Worm (Caenorhabditis elegans): ENCODE data around the gene T04C9.1.

T04C9.1 gene

DNA sequence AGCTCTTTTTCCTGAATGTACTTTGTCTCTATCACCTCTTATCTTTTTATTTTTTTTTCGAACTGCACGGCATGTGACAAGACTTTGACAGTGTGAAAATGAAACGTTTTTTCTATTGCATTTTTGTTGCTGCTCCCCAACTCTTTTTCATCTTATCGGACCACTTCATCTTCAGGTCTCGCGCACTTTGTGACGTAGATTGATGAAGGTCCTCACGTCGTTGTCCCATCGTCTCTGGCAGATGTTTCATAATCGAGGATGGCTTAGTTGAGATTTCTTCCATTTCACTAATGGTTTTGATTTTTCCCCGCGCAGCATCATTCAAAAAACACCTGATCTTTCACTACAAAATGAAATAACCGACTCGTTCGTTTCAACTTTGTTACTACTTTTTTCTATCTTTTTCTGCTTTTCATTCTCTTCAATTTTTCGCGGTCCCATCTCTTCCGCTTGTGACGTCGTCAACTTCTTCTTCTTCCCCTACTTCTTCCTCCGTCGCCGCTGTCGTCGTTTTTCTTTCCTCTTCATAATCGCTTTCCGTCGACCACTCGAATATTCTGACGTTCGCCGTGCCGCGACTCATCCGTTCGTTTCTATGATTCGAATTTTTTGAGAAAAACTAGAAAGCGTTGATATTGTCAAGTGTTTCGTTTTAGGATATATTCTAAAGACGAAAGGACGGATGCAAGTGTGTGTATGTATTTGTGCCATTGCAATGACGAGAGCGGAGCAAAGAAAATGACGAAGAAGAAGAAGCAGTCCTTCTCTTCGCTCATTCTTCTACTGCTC is 1.7 kb upstream of the T04C9.1 start, which contains the start of gene T04C9.2:
T04C9.2 (plus strand) TSS at position 739 of the 789 bp plus-strand sequence.
- TF ChIP-seq unc-62 (GFP tag; optimal IDR thresholded peaks at IDR 0.05), result no peak

DNA sequence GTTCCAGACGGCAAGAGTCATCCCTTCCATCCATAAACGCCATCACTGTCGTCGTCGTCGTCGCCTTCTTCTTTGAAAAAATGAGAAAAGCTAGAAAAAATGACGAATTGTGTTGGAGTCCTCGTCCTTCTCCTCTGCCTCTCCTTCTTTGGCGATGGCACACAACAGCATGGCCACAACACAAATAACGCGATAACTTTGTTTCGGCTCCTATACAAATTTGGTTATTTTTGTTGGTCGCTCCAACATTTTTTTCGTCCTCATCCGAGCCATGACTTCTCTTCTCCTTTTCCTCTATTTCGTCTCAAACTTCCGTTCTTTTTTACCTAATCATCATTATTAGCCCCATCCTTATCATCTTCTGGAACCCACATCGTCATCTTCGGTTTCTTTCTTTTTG is 970 bp upstream of the T04C9.1 start:
- no peak for TF ChIP-seq unc-62 (GFP tag; optimal IDR thresholded peaks at IDR 0.05)

DNA sequence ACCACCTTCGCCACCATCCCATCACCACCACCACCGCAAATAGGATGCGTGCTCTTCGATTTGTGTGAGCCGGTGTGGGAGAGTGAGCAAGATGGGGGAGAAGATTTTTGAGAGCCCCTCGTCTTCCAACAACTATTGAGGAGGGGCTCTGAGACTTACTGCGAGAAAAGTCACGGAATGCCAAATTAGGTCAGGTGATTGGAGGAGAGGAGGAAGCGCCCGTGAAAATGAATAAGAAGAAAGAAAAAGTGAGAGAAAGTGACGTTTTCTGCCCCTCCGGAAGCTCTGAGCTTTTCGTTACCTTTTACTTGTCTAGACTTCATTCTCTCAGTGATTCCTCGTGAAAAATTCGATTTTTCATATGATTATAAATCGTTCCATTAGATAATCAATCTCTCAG is 5.6 kb downstream of the T04C9.1 start:
- TF ChIP-seq unc-62 (GFP tag; optimal IDR thresholded peaks at IDR 0.05), result no peak

- TF ChIP-seq unc-62 (GFP tag; optimal IDR thresholded peaks at IDR 0.05), result no peak
These were observed 6.6 kb downstream of the T04C9.1 start for ce11 chrIII:5999629-6000028.

ce11 chrIII:6002024-6002423 is 9.0 kb downstream of the T04C9.1 start:
- TF ChIP-seq unc-62 (GFP tag; optimal IDR thresholded peaks at IDR 0.05), result no peak

DNA sequence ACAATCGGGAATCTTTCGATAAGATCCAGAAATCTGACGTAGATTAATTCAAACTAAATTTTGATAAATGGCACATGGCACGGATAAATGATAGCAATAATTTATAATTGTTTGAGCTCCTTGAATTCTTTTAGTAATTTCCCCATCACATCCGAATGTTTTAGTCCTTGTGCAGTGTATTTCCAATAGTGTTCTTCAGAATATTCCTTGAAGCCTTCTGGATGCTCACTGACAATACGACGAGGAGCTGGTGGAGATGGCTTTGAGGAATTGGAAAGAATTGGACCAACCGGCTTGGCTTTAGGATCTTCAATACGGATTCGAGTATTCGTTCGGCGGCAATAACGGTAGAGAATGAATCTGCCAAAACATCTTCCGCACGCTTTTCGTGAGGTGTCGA is 13.4 kb downstream of the T04C9.1 start:
- TF ChIP-seq unc-62 (GFP tag; optimal IDR thresholded peaks at IDR 0.05), result no peak

DNA sequence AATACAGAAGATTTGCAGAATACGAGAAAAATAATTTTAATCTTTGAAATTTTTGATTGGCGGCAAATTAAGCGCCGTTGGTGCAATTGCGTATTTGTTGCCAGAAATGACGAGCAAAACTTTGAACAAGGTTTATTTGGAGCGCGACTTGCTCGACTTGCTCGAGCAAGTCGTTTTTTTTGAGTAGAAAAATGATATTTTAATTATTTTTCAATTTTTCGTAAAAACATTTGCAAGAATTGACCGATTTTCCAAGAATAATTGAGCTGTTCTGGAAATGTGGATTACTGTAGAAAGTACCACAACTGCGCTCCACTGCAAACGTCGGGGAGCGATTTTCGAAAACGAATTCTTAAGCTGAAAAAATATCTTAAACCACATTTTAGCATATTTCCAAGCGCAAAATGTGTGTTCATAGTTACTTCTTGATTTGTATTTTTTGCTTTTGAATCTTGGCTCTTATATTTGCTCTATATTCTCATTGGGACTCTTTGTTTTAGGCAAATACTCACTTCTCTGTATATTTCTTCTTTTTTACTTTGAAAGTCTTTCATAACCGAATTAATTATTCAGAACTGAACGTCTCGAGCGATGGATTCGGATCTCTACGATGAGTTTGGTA is 16.1 kb downstream of the T04C9.1 start, which contains the start of the genes gcna-1 and eftu-2:
gcna-1 (minus strand) TSS at position 96 of the 622 bp plus-strand sequence.
eftu-2 (plus strand) TSS at position 572 of the 622 bp plus-strand sequence.
- no peak for TF ChIP-seq unc-62 (GFP tag; optimal IDR thresholded peaks at IDR 0.05)

DNA sequence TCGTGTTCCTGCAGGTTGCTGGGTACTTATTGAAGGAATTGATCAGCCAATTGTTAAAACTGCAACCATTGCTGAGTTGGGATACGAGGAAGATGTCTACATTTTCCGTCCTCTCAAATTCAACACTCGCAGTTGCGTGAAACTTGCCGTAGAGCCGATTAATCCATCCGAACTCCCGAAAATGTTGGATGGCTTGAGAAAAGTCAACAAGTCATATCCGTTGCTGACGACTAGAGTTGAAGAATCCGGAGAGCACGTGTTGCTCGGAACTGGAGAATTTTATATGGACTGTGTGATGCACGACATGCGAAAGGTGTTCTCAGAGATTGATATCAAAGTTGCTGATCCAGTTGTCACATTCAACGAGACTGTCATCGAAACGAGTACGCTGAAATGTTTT is 18.3 kb downstream of the T04C9.1 start:
- no peak for TF ChIP-seq unc-62 (GFP tag; optimal IDR thresholded peaks at IDR 0.05)

DNA sequence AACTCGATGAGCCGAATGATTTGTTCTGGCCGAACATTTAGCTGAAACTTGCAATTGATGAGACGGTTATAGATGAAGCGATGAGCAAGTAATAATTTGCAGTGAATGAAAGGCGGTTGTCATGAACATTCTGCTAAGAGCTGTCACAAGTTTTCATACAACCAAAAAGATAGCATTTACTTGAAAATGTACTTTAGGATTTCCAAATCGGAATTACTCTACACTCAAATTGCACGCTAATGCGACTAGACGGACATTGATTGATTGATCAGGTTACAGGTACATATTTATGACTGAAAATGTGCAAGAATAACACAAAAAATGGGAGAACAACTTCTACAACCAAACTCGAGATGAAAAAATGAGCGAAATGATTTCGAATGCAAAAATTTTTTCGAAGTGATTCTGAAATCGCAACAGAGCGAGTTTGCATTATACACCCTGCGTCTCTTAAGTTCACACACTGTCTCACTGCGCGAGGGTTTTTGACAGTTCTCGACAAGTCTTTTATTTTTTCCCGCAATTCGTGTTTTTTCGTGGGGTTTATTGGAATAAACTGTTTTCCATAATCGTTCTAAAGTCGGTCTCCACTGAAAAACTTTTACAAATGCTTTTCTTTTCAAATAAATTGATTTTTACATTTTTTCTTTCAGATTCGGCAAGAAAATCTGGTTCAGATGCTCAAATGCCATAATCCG is 26.6 kb downstream of the T04C9.1 start, which contains the start of the genes npp-10 and cyk-3:
npp-10 (minus strand) TSS at position 51 of the 698 bp plus-strand sequence.
cyk-3 (plus strand) TSS at position 648 of the 698 bp plus-strand sequence.
- no peak for TF ChIP-seq unc-62 (GFP tag; optimal IDR thresholded peaks at IDR 0.05)

ce11 chrIII:6028432-6028831 is 35.4 kb downstream of the T04C9.1 start, which contains the start of gene tbx-7:
tbx-7 (minus strand) TSS chrIII:6028532.
- no peak for TF ChIP-seq unc-62 (GFP tag; optimal IDR thresholded peaks at IDR 0.05)

- TF ChIP-seq unc-62 (GFP tag; optimal IDR thresholded peaks at IDR 0.05), result no peak
These were observed 37.5 kb downstream of the T04C9.1 start, which contains the start of gene ZK328.6 for ce11 chrIII:6030483-6030882. ZK328.6 (minus strand) TSS chrIII:6030583.

- no peak for TF ChIP-seq unc-62 (GFP tag; optimal IDR thresholded peaks at IDR 0.05)
These were observed 46.4 kb downstream of the T04C9.1 start, which contains the start of gene ift-139 for ce11 chrIII:6039370-6039769. ift-139 (minus strand) TSS chrIII:6039470.

DNA sequence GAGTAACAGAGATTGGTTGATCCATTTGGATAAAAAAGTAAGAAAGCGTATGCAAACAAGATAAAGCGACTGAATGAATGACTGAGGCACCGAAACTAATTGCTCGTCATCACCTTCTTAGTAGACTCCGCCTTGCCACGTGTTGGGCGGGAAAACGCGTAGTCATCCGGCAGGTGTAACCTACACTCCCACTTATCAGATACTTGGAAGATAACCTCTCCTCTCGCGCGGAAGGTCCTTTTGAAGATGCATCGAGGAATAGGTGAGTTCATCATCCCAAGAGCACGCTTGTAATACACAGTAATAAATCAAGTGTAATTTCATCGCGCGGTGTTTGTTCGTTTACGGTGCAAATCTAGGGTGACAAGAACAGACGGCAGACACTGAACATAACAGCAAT is 53.9 kb downstream of the T04C9.1 start, which contains the start of gene tbx-11:
tbx-11 (minus strand) TSS at position 101 of the 400 bp plus-strand sequence.
- no peak for TF ChIP-seq unc-62 (GFP tag; optimal IDR thresholded peaks at IDR 0.05)

DNA sequence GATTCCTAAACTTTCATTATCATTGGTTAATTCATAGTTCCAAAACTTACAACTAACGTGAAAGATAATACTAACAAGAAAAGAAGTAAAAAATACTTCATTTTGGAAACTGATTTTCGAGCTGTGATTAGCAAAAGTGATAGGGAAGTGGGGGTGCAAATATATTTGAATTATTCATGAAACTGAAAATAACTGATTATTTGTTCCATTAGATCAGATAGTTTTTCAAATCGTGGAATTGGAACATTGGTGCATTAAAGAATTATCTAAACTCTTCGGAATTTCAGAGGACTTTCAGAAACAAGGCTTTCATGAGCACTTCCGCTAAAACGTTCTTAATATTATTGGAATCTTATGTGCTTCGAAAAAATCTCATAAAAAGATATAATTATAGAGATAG is 62.7 kb downstream of the T04C9.1 start, which contains the start of gene F40H6.5:
F40H6.5 (minus strand) TSS at position 101 of the 400 bp plus-strand sequence.
- TF ChIP-seq unc-62 (GFP tag; optimal IDR thresholded peaks at IDR 0.05), result no peak

Measured in whole organism, dauer.